Worm (Caenorhabditis elegans): ENCODE measurements around the gene F44A6.4.

ce11 chrX:10240939-10241338, 25.6 kb upstream of the F44A6.4 start, which contains the start of gene str-74:
- no peak for TF ChIP-seq hlh-11 (tag; optimal IDR thresholded peaks at IDR 0.05)
- no peak for TF ChIP-seq fos-1 (tag; optimal IDR thresholded peaks at IDR 0.05)
- TF ChIP-seq nhr-11 (tag; optimal IDR thresholded peaks at IDR 0.05) = no peak
- TF ChIP-seq dpl-1 (GFP tag; optimal IDR thresholded peaks at IDR 0.05) = no peak
